Worm (Caenorhabditis elegans): ENCODE results near the gene B0034.1.

B0034.1 gene

DNA sequence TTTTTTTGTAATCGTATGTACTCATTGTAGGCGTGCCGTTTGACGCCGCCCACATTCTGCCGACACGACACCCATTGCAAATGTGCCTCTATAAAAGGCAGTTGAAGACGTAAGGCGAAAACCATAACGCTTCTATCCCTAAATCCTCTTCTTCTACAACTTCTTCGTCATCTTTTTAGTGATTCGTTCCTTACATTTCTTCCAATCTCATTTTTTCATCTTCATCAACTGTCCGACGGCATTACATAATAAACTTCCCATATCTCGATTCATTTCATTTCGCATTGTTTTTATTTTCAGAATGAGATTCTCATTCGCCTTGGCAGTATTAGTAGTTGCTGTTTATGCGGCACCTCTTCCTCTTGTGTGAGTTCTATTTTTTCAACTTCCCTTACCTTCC lies 52.2 kb downstream of the B0034.1 start, which contains the start of gene ZK84.1:
Gene ZK84.1 (plus strand): TSS at position 301 of the 400 bp plus-strand sequence.
- TF ChIP-seq ceh-62 (tag; optimal IDR thresholded peaks at IDR 0.05): no peak
- TF ChIP-seq nhr-42 (GFP tag; IDR thresholded peaks at IDR 0.05): no peak
- TF ChIP-seq spr-3 (GFP tag; optimal IDR thresholded peaks at IDR 0.05): no peak
